Fruit fly (Drosophila melanogaster): ENCODE results near the gene RpL17.
A peak's percentile ranks its signal among the peaks of the same experiment; 100 is the strongest.

The RpL17 gene

dm6 chrX:6793390-6793789, 49.4 kb upstream of the RpL17 start (continued):
- no peak for TF ChIP-seq CG30020 (tag; optimal IDR thresholded peaks at IDR 0.05)
- TF ChIP-seq CG3065 (GFP tag; optimal IDR thresholded peaks at IDR 0.05), result peak; percentile 12
- no peak for TF ChIP-seq twi (tag; optimal IDR thresholded peaks at IDR 0.05)
- peak; percentile 56 for TF ChIP-seq shn (GFP tag; optimal IDR thresholded peaks at IDR 0.05)
- no peak for TF ChIP-seq CG10431 (GFP tag; optimal IDR thresholded peaks at IDR 0.05)
- no peak for TF ChIP-seq Trl (optimal IDR thresholded peaks at IDR 0.05)
- TF ChIP-seq Trl (GFP tag; optimal IDR thresholded peaks at IDR 0.05), result peak; percentile 51
- no peak for TF ChIP-seq CG17568 (GFP tag; optimal IDR thresholded peaks at IDR 0.05)
- TF ChIP-seq CG18619 (GFP tag; optimal IDR thresholded peaks at IDR 0.05), result peak; percentile 64
- peak; percentile 43 for TF ChIP-seq cato (GFP tag; optimal IDR thresholded peaks at IDR 0.05; ENCODE audit: borderline replicate concordance)
- TF ChIP-seq gce (GFP tag; IDR thresholded peaks at IDR 0.05), result peak; percentile 75; the same call in 2 of the 3 replicates
- peak; percentile 36 for TF ChIP-seq Sry-δ (GFP tag; optimal IDR thresholded peaks at IDR 0.05)
- peak; percentile 55 for TF ChIP-seq CG15514 (GFP tag; optimal IDR thresholded peaks at IDR 0.05)
- TF ChIP-seq PHDP (tag; optimal IDR thresholded peaks at IDR 0.05), result peak; percentile 68
- TF ChIP-seq CG1233 (GFP tag; optimal IDR thresholded peaks at IDR 0.05), result peak; percentile 42
- peak; percentile 73 for TF ChIP-seq CoRest (tag; optimal IDR thresholded peaks at IDR 0.05)
- peak; percentile 56 for TF ChIP-seq oc (tag; optimal IDR thresholded peaks at IDR 0.05)
- no peak for TF ChIP-seq CG42726 (GFP tag; IDR thresholded peaks at IDR 0.05; ENCODE audit: partially characterized antibody)
- TF ChIP-seq ham (GFP tag; IDR thresholded peaks at IDR 0.05), result no peak
- no peak for TF ChIP-seq CG14710 (tag; optimal IDR thresholded peaks at IDR 0.05)
- TF ChIP-seq Adf1 (GFP tag; IDR thresholded peaks at IDR 0.05), result peak; percentile 36; the same call in 1 of the 2 replicates
- TF ChIP-seq CG14667 (GFP tag; IDR thresholded peaks at IDR 0.05), result peak; percentile 63
- no peak for TF ChIP-seq CG8478 (optimal IDR thresholded peaks at IDR 0.05)
- TF ChIP-seq CG3163 (GFP tag; optimal IDR thresholded peaks at IDR 0.05), result peak; percentile 53
- peak; percentile 68 for TF ChIP-seq seq (GFP tag; IDR thresholded peaks at IDR 0.05)
- TF ChIP-seq sens-2 (GFP tag; IDR thresholded peaks at IDR 0.05), result peak; percentile 58; the same call in 1 of the 2 replicates
- TF ChIP-seq grn (GFP tag; optimal IDR thresholded peaks at IDR 0.05), result peak; percentile 67
- TF ChIP-seq CG31365 (tag; optimal IDR thresholded peaks at IDR 0.05), result peak; percentile 52
- TF ChIP-seq CG10543 (GFP tag; optimal IDR thresholded peaks at IDR 0.05), result no peak
- TF ChIP-seq Mrtf (GFP tag; IDR thresholded peaks at IDR 0.05), result peak; percentile 74; the same call in 2 of the 3 replicates
- no peak for TF ChIP-seq fd64A (GFP tag; optimal IDR thresholded peaks at IDR 0.05)
- no peak for TF ChIP-seq CG15479 (GFP tag; optimal IDR thresholded peaks at IDR 0.05)
- no peak for TF ChIP-seq nerfin-2 (GFP tag; IDR thresholded peaks at IDR 0.05; ENCODE audit: partially characterized antibody)
- peak; percentile 57 for TF ChIP-seq az2 (GFP tag; optimal IDR thresholded peaks at IDR 0.05)
- TF ChIP-seq tna (GFP tag; IDR thresholded peaks at IDR 0.05; ENCODE audit: partially characterized antibody), result no peak
- peak; percentile 72 for TF ChIP-seq CG34422 (GFP tag; IDR thresholded peaks at IDR 0.05)
- no peak for TF ChIP-seq sim (GFP tag; IDR thresholded peaks at IDR 0.05)
- TF ChIP-seq CG13775 (GFP tag; optimal IDR thresholded peaks at IDR 0.05), result peak; percentile 18
- TF ChIP-seq CG11504 (tag; optimal IDR thresholded peaks at IDR 0.05), result peak; percentile 82
- peak; percentile 58 for TF ChIP-seq Ssrp (tag; optimal IDR thresholded peaks at IDR 0.05)
- no peak for TF ChIP-seq B-H2 (GFP tag; optimal IDR thresholded peaks at IDR 0.05)
- 0 out of 2 replicates have a peak, but pooled peaks have one; percentile 22 for TF ChIP-seq cas (GFP tag; IDR thresholded peaks at IDR 0.05)
- no peak for TF ChIP-seq h (optimal IDR thresholded peaks at IDR 0.05)
- TF ChIP-seq emc (GFP tag; optimal IDR thresholded peaks at IDR 0.05), result peak; percentile 41
- TF ChIP-seq HmgD (GFP tag; optimal IDR thresholded peaks at IDR 0.05), result peak; percentile 52
- TF ChIP-seq Elba2 (GFP tag; optimal IDR thresholded peaks at IDR 0.05), result no peak
- peak; percentile 70 for TF ChIP-seq Atf6 (GFP tag; IDR thresholded peaks at IDR 0.05)
- peak; percentile 14 for TF ChIP-seq exex (tag; optimal IDR thresholded peaks at IDR 0.05)
- TF ChIP-seq CG11723 (GFP tag; optimal IDR thresholded peaks at IDR 0.05), result peak; percentile 6
- peak; percentile 76 for TF ChIP-seq NfI (GFP tag; optimal IDR thresholded peaks at IDR 0.05)
- TF ChIP-seq cwo (GFP tag; optimal IDR thresholded peaks at IDR 0.05), result peak; percentile 45
- peak; percentile 82 for TF ChIP-seq CG7786 (GFP tag; optimal IDR thresholded peaks at IDR 0.05)

Data from whole organism, embryonic.